Fruit fly (Drosophila melanogaster): ENCODE results near the gene Prosbeta3.

The Prosbeta3 gene

DNA sequence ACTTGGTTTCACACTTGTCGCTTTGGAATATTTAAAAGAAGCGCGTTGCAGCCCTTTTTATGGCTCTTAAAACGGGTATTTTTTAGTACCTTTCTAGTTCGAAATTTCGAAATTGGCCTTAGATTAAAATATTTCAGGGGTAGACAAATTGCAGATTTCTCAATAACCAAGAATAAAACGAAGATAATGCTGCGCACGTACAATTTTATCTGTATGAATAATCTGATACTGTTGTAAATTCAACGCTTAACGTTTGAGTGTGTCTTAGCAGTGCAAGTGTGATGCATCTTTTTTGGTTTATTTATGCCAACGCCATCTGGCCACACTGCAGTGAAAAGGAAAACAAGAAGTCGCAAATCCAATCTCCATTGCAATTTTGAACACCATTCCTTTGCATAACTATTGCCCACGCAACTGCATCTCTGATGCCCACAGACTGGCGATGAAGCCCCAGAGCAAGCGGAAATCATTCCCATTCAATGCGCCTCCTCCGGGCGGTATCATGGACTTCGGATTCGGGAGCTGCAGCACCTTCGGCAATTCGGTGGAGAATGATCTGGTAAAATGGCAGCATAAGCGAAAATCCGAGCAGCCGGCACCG, 44.6 kb upstream of the Prosbeta3 start, which contains the start of gene Nmdmc (continued):
- no peak for TF ChIP-seq CG14667 (GFP tag; IDR thresholded peaks at IDR 0.05)
- TF ChIP-seq phol (tag; optimal IDR thresholded peaks at IDR 0.05) = peak; percentile 62
- TF ChIP-seq CG4617 (GFP tag; optimal IDR thresholded peaks at IDR 0.05; ENCODE audit: borderline replicate concordance) = peak; percentile 66
- TF ChIP-seq dmrt11E (tag; optimal IDR thresholded peaks at IDR 0.05) = no peak
- no peak for TF ChIP-seq CG15696 (tag; optimal IDR thresholded peaks at IDR 0.05)
- no peak for TF ChIP-seq CG7372 (GFP tag; IDR thresholded peaks at IDR 0.05)
- no peak for TF ChIP-seq CG17361 (GFP tag; IDR thresholded peaks at IDR 0.05)
- TF ChIP-seq Ets65A (GFP tag) = peak; percentile 82
- peak; percentile 77 for TF ChIP-seq Sin3A (optimal IDR thresholded peaks at IDR 0.05)
- TF ChIP-seq Dad (GFP tag; optimal IDR thresholded peaks at IDR 0.05) = no peak
- TF ChIP-seq CG8281 (tag; optimal IDR thresholded peaks at IDR 0.05) = no peak
- TF ChIP-seq D19A (tag; optimal IDR thresholded peaks at IDR 0.05) = no peak
- TF ChIP-seq C15 (GFP tag; IDR thresholded peaks at IDR 0.05) = no peak
- no peak for TF ChIP-seq ewg (GFP tag; optimal IDR thresholded peaks at IDR 0.05)
- peak; percentile 87 for TF ChIP-seq nerfin-1 (tag; optimal IDR thresholded peaks at IDR 0.05)
- TF ChIP-seq CG12659 (GFP tag; optimal IDR thresholded peaks at IDR 0.05) = peak; percentile 43
- TF ChIP-seq CG2116 (GFP tag; optimal IDR thresholded peaks at IDR 0.05) = peak; percentile 57
- no peak for TF ChIP-seq NFAT (GFP tag; IDR thresholded peaks at IDR 0.05)
- peak; percentile 76 for TF ChIP-seq Abd-B (GFP tag; optimal IDR thresholded peaks at IDR 0.05)
- peak; percentile 69 for TF ChIP-seq CG15514 (GFP tag; optimal IDR thresholded peaks at IDR 0.05)
- no peak for TF ChIP-seq CG10959 (GFP tag; IDR thresholded peaks at IDR 0.05)
- TF ChIP-seq al (GFP tag; IDR thresholded peaks at IDR 0.05) = no peak
- TF ChIP-seq prd (optimal IDR thresholded peaks at IDR 0.05) = no peak
- TF ChIP-seq prd (GFP tag; IDR thresholded peaks at IDR 0.05) = no peak
- no peak for TF ChIP-seq H2.0 (GFP tag; IDR thresholded peaks at IDR 0.05)
- peak; percentile 55 for TF ChIP-seq CG10267 (tag; optimal IDR thresholded peaks at IDR 0.05)
- TF ChIP-seq sna (GFP tag; IDR thresholded peaks at IDR 0.05; ENCODE audit: partially characterized antibody) = no peak
- no peak for TF ChIP-seq CG2202 (tag; optimal IDR thresholded peaks at IDR 0.05)
- TF ChIP-seq Atf3 (GFP tag; optimal IDR thresholded peaks at IDR 0.05) = no peak
- no peak for TF ChIP-seq fd64A (GFP tag; optimal IDR thresholded peaks at IDR 0.05)
- TF ChIP-seq HmgZ (tag; optimal IDR thresholded peaks at IDR 0.05) = peak; percentile 26
- TF ChIP-seq MESR4 (GFP tag; optimal IDR thresholded peaks at IDR 0.05) = peak; percentile 80
- TF ChIP-seq NK7.1 (GFP tag; optimal IDR thresholded peaks at IDR 0.05) = no peak
- TF ChIP-seq nmo (GFP tag; optimal IDR thresholded peaks at IDR 0.05) = peak; percentile 51
- no peak for TF ChIP-seq CG7839 (tag; optimal IDR thresholded peaks at IDR 0.05)
- no peak for TF ChIP-seq Hr51 (GFP tag; optimal IDR thresholded peaks at IDR 0.05)
- TF ChIP-seq Rx (GFP tag; IDR thresholded peaks at IDR 0.05) = no peak
- TF ChIP-seq CG3163 (GFP tag; optimal IDR thresholded peaks at IDR 0.05) = no peak
- TF ChIP-seq Lhr (GFP tag; optimal IDR thresholded peaks at IDR 0.05) = peak; percentile 60
- TF ChIP-seq Ets97D (GFP tag; optimal IDR thresholded peaks at IDR 0.05) = peak; percentile 38
- peak; percentile 58 for TF ChIP-seq Tbp (GFP tag; optimal IDR thresholded peaks at IDR 0.05)
- no peak for TF ChIP-seq CG16863 (GFP tag; optimal IDR thresholded peaks at IDR 0.05)
- no peak for TF ChIP-seq CG4707 (GFP tag; optimal IDR thresholded peaks at IDR 0.05)
- no peak for TF ChIP-seq shn (GFP tag; optimal IDR thresholded peaks at IDR 0.05)
- TF ChIP-seq pzg (GFP tag; optimal IDR thresholded peaks at IDR 0.05) = peak; percentile 78
- no peak for TF ChIP-seq Aef1 (GFP tag; IDR thresholded peaks at IDR 0.05)
- TF ChIP-seq Blimp-1 (GFP tag; optimal IDR thresholded peaks at IDR 0.05) = peak; percentile 50
- no peak for TF ChIP-seq CG17385 (GFP tag; optimal IDR thresholded peaks at IDR 0.05)
- TF ChIP-seq Hmx (GFP tag; optimal IDR thresholded peaks at IDR 0.05) = no peak
- no peak for TF ChIP-seq CG14860 (GFP tag; IDR thresholded peaks at IDR 0.05; ENCODE audit: partially characterized antibody)
- no peak for TF ChIP-seq CG10209 (GFP tag; optimal IDR thresholded peaks at IDR 0.05)

All from whole organism, embryonic.